Fruit fly (Drosophila melanogaster) whole organism, wandering third instar larva: ENCODE results near the gene CG42654.

Experiments
- OdsH ChIP-seq: fragments of 200-800 bp; sonication (Bioruptor generic); optimal IDR thresholded peaks from 2 replicates; lab custom pipeline; 2016; ENCODE audit warnings: missing biosample characterization, mild to moderate bottlenecking, missing genetic modification characterization
- Rel ChIP-seq, 2 experiments: fragments of 200-800 bp; sonication (Bioruptor generic) in 1 of 2; optimal IDR thresholded peaks; 2 replicates in 1 of 2; 3 replicates in 1 of 2; lab custom pipeline; 2016 to 2019; ENCODE audit warnings: mild to moderate bottlenecking in 2 of 2, missing biosample characterization in 2 of 2, missing genetic modification characterization in 2 of 2, moderate library complexity in 1 of 2
- br ChIP-seq: fragments of 200-800 bp; sonication (Bioruptor generic); optimal IDR thresholded peaks from 2 replicates; lab custom pipeline; 2016; ENCODE audit warnings: missing biosample characterization, missing genetic modification characterization
- dmrt93B ChIP-seq: fragments of 200-800 bp; sonication (Bioruptor generic); optimal IDR thresholded peaks from 2 replicates; lab custom pipeline; 2018; ENCODE audit warnings: missing biosample characterization, mild to moderate bottlenecking, missing genetic modification characterization
- dsf ChIP-seq: sonication (Bioruptor generic); optimal IDR thresholded peaks from 2 replicates; lab custom pipeline; 2016; ENCODE audit warnings: missing biosample characterization, missing genetic modification characterization, borderline replicate concordance
- ey ChIP-seq: fragments of 200-800 bp; sonication (Bioruptor generic); optimal IDR thresholded peaks from 2 replicates; lab custom pipeline; 2016; ENCODE audit warnings: missing biosample characterization, missing genetic modification characterization
- fru ChIP-seq: fragments of 200-800 bp; sonication (Bioruptor generic); optimal IDR thresholded peaks from 3 replicates; lab custom pipeline; 2016; ENCODE audit warnings: missing biosample characterization, mild to moderate bottlenecking, missing genetic modification characterization
- h ChIP-seq: fragments of 200-800 bp; sonication (Bioruptor generic); optimal IDR thresholded peaks from 3 replicates; lab custom pipeline; 2016; ENCODE audit warnings: missing biosample characterization, mild to moderate bottlenecking, missing genetic modification characterization
- jim ChIP-seq: fragments of 175-275, 200-325 bp; sonication (Bioruptor generic); optimal IDR thresholded peaks from 2 replicates; lab custom pipeline; 2016; ENCODE audit warnings: missing biosample characterization, mild to moderate bottlenecking, missing genetic modification characterization
- psq ChIP-seq: fragments of 200-800 bp; sonication (Bioruptor generic); optimal IDR thresholded peaks from 3 replicates; lab custom pipeline; 2017; ENCODE audit warnings: missing biosample characterization, mild to moderate bottlenecking, missing genetic modification characterization, moderate library complexity
- rgr ChIP-seq: fragments of 200-800 bp; sonication (Bioruptor generic); optimal IDR thresholded peaks from 3 replicates; lab custom pipeline; 2016; ENCODE audit warnings: missing biosample characterization, mild to moderate bottlenecking, missing genetic modification characterization
- sv ChIP-seq: fragments of 200-800 bp; sonication (Bioruptor generic); optimal IDR thresholded peaks from 3 replicates; lab custom pipeline; 2016; ENCODE audit warnings: missing biosample characterization, missing genetic modification characterization

CG42654 gene

DNA sequence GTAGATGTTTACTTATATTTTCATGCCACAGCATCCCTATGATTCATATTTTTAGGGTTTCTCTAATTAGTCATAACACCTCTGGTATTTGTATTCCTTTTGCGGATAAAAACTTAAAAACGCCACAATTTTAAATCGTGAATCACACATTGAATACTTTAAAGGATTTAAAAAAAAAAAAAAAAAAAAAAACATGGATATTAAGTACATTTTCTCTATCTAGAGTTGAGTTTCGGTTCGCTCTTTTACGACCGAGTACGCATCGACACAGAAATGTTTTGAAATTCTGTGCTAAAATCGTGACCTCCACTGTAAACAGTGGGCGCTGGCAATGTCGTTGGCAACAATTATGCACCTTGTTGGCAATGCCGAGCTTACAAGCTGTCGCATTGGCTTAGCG is 48.9 kb downstream of the CG42654 start:
- TF ChIP-seq h (GFP tag; lab: Kevin White, UChicago), result peak; percentile 35
- no peak for TF ChIP-seq fru (GFP tag; lab: Kevin White, UChicago)
- peak; percentile 6 for TF ChIP-seq OdsH (GFP tag; lab: Kevin White, UChicago)
- TF ChIP-seq ey (GFP tag; lab: Kevin White, UChicago), result peak; percentile 33
- TF ChIP-seq psq (GFP tag; lab: Kevin White, UChicago), result peak; percentile 5
- peak; percentile 18 for TF ChIP-seq br (GFP tag; lab: Kevin White, UChicago)
- no peak for TF ChIP-seq dmrt93B (GFP tag; lab: Kevin White, UChicago)
- peak; percentile 31 for TF ChIP-seq sv
- TF ChIP-seq rgr (GFP tag; lab: Kevin White, UChicago), result peak; percentile 40
- TF ChIP-seq dsf (GFP tag; lab: Kevin White, UChicago), result no peak

DNA sequence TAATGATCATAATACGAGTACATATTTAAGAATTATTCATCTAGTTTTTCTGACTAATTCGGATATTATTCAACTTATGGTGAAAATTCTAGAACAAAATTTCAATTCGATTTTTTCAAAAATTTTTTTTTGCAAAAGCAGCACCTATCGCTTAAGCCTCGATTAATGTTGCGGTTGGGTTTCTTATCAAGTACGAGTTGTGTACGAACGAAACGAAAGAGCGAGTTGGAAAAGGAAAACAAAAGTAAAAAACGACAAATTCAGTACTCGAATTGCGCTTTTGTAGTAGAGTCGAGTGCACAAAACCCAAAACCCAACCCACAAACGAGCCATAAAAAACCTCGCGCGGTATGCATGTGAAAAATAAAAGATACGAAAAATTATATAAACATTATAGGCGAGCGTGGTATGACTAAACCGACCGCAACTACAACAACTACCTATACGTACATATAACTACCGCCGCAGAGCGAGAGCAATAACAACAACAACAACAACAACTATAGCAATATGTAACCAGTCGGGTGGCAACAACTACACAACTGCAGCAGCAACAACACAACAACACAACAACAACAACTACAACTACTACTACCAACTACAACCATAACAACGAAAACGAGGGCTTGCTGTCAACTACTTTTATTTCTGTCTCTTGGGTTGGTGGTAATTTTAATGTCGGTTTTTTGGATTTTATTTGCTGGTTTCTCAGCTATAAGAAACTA is 49.8 kb downstream of the CG42654 start:
- no peak for TF ChIP-seq jim (GFP tag; lab: Kevin White, UChicago)
- no peak for TF ChIP-seq Rel (GFP tag; optimal IDR thresholded peaks at IDR 0.05; lab: Kevin White, UChicago)
- peak; percentile 41 for TF ChIP-seq Rel (tag; optimal IDR thresholded peaks at IDR 0.05; lab: Kevin White, UChicago)
